Worm (Caenorhabditis elegans) whole organism, L2 larva: ENCODE data around the gene T22E5.6.

ENCODE experiments used
- C34F6.9 ChIP-seq: fragments of 150-350 bp; optimal IDR thresholded peaks from 2 replicates; lab custom pipeline; 2014; ENCODE audit warnings: missing biosample characterization, missing genetic modification characterization
- F13H6.1 ChIP-seq: sonication (generic microtip); optimal IDR thresholded peaks from 2 replicates; lab custom pipeline; 2016; ENCODE audit warnings: missing genetic modification characterization, missing compliant biosample characterization
- R02D3.7 ChIP-seq: fragments of 150-350 bp; optimal IDR thresholded peaks from 2 replicates; lab custom pipeline; 2014; ENCODE audit warnings: missing biosample characterization, missing genetic modification characterization
- aly-2 ChIP-seq: fragments of 150-350 bp; optimal IDR thresholded peaks from 2 replicates; lab custom pipeline; 2014; ENCODE audit warnings: missing biosample characterization, missing genetic modification characterization
- ama-1 ChIP-seq: fragments of 150-350 bp; optimal IDR thresholded peaks from 2 replicates; lab custom pipeline; 2018; ENCODE audit warnings: inconsistent platforms
- blmp-1 ChIP-seq: sonication (generic microtip); optimal IDR thresholded peaks from 2 replicates; lab custom pipeline; 2017; ENCODE audit warnings: missing genetic modification characterization, mild to moderate bottlenecking, missing compliant biosample characterization, antibody characterized with exemption, moderate library complexity; ENCODE audit not compliant: insufficient read depth
- ceh-16 ChIP-seq: fragments of 150-350 bp; optimal IDR thresholded peaks from 2 replicates; lab custom pipeline; 2014; ENCODE audit warnings: missing biosample characterization, missing genetic modification characterization
- ceh-82 ChIP-seq: fragments of 150-350 bp; optimal IDR thresholded peaks from 2 replicates; lab custom pipeline; 2014; ENCODE audit warnings: missing biosample characterization, missing genetic modification characterization
- crh-2 ChIP-seq: sonication (generic microtip); optimal IDR thresholded peaks from 2 replicates; lab custom pipeline; 2017; ENCODE audit warnings: missing biosample characterization, missing genetic modification characterization
- dmd-4 ChIP-seq: sonication (generic microtip); optimal IDR thresholded peaks from 2 replicates; lab custom pipeline; 2017; ENCODE audit warnings: missing biosample characterization, missing genetic modification characterization
- elt-1 ChIP-seq: fragments of 150-350 bp; optimal IDR thresholded peaks from 2 replicates; lab custom pipeline; 2014; ENCODE audit warnings: missing biosample characterization, missing genetic modification characterization
- fos-1 ChIP-seq: fragments of 150-350 bp; optimal IDR thresholded peaks from 2 replicates; lab custom pipeline; 2014; ENCODE audit warnings: missing biosample characterization, missing genetic modification characterization
- gmeb-1 ChIP-seq: fragments of 150-350 bp; optimal IDR thresholded peaks from 2 replicates; lab custom pipeline; 2014; ENCODE audit warnings: missing biosample characterization, missing genetic modification characterization
- lin-39 ChIP-seq: fragments of 150-350 bp; optimal IDR thresholded peaks from 2 replicates; lab custom pipeline; 2014; ENCODE audit warnings: missing biosample characterization, missing genetic modification reagents, missing genetic modification characterization
- lsy-2 ChIP-seq, 2 experiments: fragments of 150-350 bp in 1 of 2; sonication (generic microtip) in 1 of 2; optimal IDR thresholded peaks; 2 replicates each; lab custom pipeline; 2014 to 2017; ENCODE audit warnings: missing biosample characterization in 2 of 2, missing genetic modification characterization in 2 of 2
- mab-5 ChIP-seq: fragments of 150-350 bp; optimal IDR thresholded peaks from 2 replicates; lab custom pipeline; 2014; ENCODE audit warnings: missing biosample characterization, missing genetic modification characterization
- mbf-1 ChIP-seq: sonication (generic microtip); optimal IDR thresholded peaks from 2 replicates; lab custom pipeline; 2017; ENCODE audit warnings: missing biosample characterization, missing genetic modification characterization
- mdl-1 ChIP-seq, 2 experiments: fragments of 150-350 bp in 1 of 2; sonication (generic microtip) in 1 of 2; optimal IDR thresholded peaks; 2 replicates each; lab custom pipeline; 2017; ENCODE audit warnings: missing biosample characterization in 2 of 2, missing genetic modification characterization in 2 of 2
- nhr-11 ChIP-seq: fragments of 150-350 bp; optimal IDR thresholded peaks from 2 replicates; lab custom pipeline; 2014; ENCODE audit warnings: missing biosample characterization, missing genetic modification characterization
- nhr-12 ChIP-seq: fragments of 150-350 bp; optimal IDR thresholded peaks from 2 replicates; lab custom pipeline; 2014; ENCODE audit warnings: missing biosample characterization, missing genetic modification characterization
- nhr-129 ChIP-seq: fragments of 150-350 bp; optimal IDR thresholded peaks from 2 replicates; lab custom pipeline; 2014; ENCODE audit warnings: missing biosample characterization, missing genetic modification characterization
- nhr-23 ChIP-seq: fragments of 150-350 bp; optimal IDR thresholded peaks from 2 replicates; lab custom pipeline; 2014; ENCODE audit warnings: missing biosample characterization, missing genetic modification reagents, missing genetic modification characterization
- nhr-237 ChIP-seq: fragments of 150-350 bp; optimal IDR thresholded peaks from 2 replicates; lab custom pipeline; 2014; ENCODE audit warnings: missing biosample characterization, missing genetic modification characterization
- peb-1 ChIP-seq: fragments of 150-350 bp; optimal IDR thresholded peaks from 2 replicates; lab custom pipeline; 2014; ENCODE audit warnings: missing biosample characterization, missing genetic modification characterization
- skn-1 ChIP-seq: sonication (generic microtip); optimal IDR thresholded peaks from 2 replicates; lab custom pipeline; 2017; ENCODE audit warnings: missing biosample characterization, missing genetic modification characterization
- sma-9 ChIP-seq, 2 experiments: fragments of 150-350 bp in 1 of 2; sonication (generic microtip) in 1 of 2; optimal IDR thresholded peaks; 2 replicates each; lab custom pipeline; 2014 to 2016; ENCODE audit warnings: missing genetic modification characterization in 2 of 2, mild to moderate bottlenecking in 1 of 2, missing biosample characterization in 1 of 2, missing compliant biosample characterization in 1 of 2, missing genetic modification reagents in 1 of 2, moderate library complexity in 1 of 2
- snpc-4 ChIP-seq: fragments of 150-350 bp; optimal IDR thresholded peaks from 2 replicates; lab custom pipeline; 2014; ENCODE audit warnings: missing biosample characterization, missing genetic modification characterization
- unc-55 ChIP-seq: fragments of 150-350 bp; sonication (generic microtip); optimal IDR thresholded peaks from 3 replicates; lab custom pipeline; 2014; ENCODE audit warnings: missing biosample characterization, missing genetic modification reagents, missing genetic modification characterization
- unc-62 ChIP-seq: fragments of 150-350 bp; optimal IDR thresholded peaks from 2 replicates; lab custom pipeline; 2014; ENCODE audit warnings: missing biosample characterization, missing genetic modification reagents, missing genetic modification characterization
- zag-1 ChIP-seq: fragments of 150-350 bp; optimal IDR thresholded peaks from 2 replicates; lab custom pipeline; 2014; ENCODE audit warnings: missing biosample characterization, missing genetic modification characterization
- ztf-11 ChIP-seq: sonication (generic microtip); optimal IDR thresholded peaks from 2 replicates; lab custom pipeline; 2017; ENCODE audit warnings: missing biosample characterization, missing genetic modification characterization

The T22E5.6 gene

ce11 chrX:6416357-6417087 lies at the start of gene T22E5.6:
Gene T22E5.6, minus strand, starts transcription at chrX:6416407.
- TF ChIP-seq nhr-129 (tag; lab: Kevin White, UChicago) (peak; percentile 52), nhr-12 (tag; lab: Kevin White, UChicago) (no peak), blmp-1 (tag; lab: Kevin White, UChicago) (peak; percentile 5), C34F6.9 (tag; lab: Kevin White, UChicago) (no peak)
- TF ChIP-seq, all 48 proteins: peak for 2

- TF ChIP-seq ama-1 (lab: Kevin White, UChicago) (no peak), sma-9 (GFP tag; optimal IDR thresholded peaks at IDR 0.05; lab: Kevin White, UChicago) (peak; percentile 46), sma-9 (tag; optimal IDR thresholded peaks at IDR 0.05; lab: Kevin White, UChicago) (no peak), crh-2 (tag; lab: Kevin White, UChicago) (peak; percentile 31), ceh-82 (tag; lab: Kevin White, UChicago) (no peak), zag-1 (tag; lab: Kevin White, UChicago) (no peak), mdl-1 (tag; optimal IDR thresholded peaks at IDR 0.05; lab: Kevin White, UChicago) (no peak), C34F6.9 (tag; lab: Kevin White, UChicago) (no peak), dmd-4 (tag; lab: Kevin White, UChicago) (no peak), lin-39 (no peak), fos-1 (peak; percentile 71), lsy-2 (tag; optimal IDR thresholded peaks at IDR 0.05; lab: Kevin White, UChicago) (no peak), nhr-237 (tag; lab: Kevin White, UChicago) (no peak), mab-5 (tag; lab: Kevin White, UChicago) (no peak)
These were observed 46.8 kb upstream of the T22E5.6 start, which contains the start of gene C15B12.2 for ce11 chrX:6462995-6463462. Gene C15B12.2, plus strand, starts transcription at chrX:6463412.

- TF ChIP-seq R02D3.7 = no peak
- TF ChIP-seq sma-9 (GFP tag; optimal IDR thresholded peaks at IDR 0.05; lab: Kevin White, UChicago) = peak; percentile 34
- no peak for TF ChIP-seq sma-9 (tag; optimal IDR thresholded peaks at IDR 0.05; lab: Kevin White, UChicago)
- no peak for TF ChIP-seq mab-5 (tag; lab: Kevin White, UChicago)
- peak; percentile 55 for TF ChIP-seq fos-1
- no peak for TF ChIP-seq unc-55
- no peak for TF ChIP-seq C34F6.9 (tag; lab: Kevin White, UChicago)
These were observed 46.3 kb upstream of the T22E5.6 start for ce11 chrX:6462479-6462878.

- no peak for TF ChIP-seq blmp-1 (tag; lab: Kevin White, UChicago)
These were observed 45.5 kb upstream of the T22E5.6 start, which contains the start of gene K04E7.1 for ce11 chrX:6461729-6462128. Gene K04E7.1, plus strand, starts transcription at chrX:6462029.

ce11 chrX:6460123-6460522 lies 43.9 kb upstream of the T22E5.6 start:
- TF ChIP-seq F13H6.1 = no peak
- TF ChIP-seq crh-2 (tag; lab: Kevin White, UChicago) = peak; percentile 5
- TF ChIP-seq sma-9 (GFP tag; optimal IDR thresholded peaks at IDR 0.05; lab: Kevin White, UChicago) = no peak
- TF ChIP-seq sma-9 (tag; optimal IDR thresholded peaks at IDR 0.05; lab: Kevin White, UChicago) = no peak
- TF ChIP-seq aly-2 (tag; lab: Kevin White, UChicago) = no peak
- TF ChIP-seq ztf-11 (tag; lab: Kevin White, UChicago) = no peak
- no peak for TF ChIP-seq nhr-11
- TF ChIP-seq fos-1 = peak; percentile 44
- TF ChIP-seq nhr-23 = no peak
- TF ChIP-seq peb-1 = no peak
- no peak for TF ChIP-seq ceh-16
- no peak for TF ChIP-seq mbf-1
- TF ChIP-seq skn-1 = no peak
- TF ChIP-seq unc-62 (GFP tag; lab: Kevin White, UChicago) = no peak

- TF ChIP-seq fos-1 (peak; percentile 29), R02D3.7 (no peak)
These were observed 42.3 kb upstream of the T22E5.6 start for ce11 chrX:6458467-6458866.

ce11 chrX:6458001-6458400 lies 41.8 kb upstream of the T22E5.6 start:
- TF ChIP-seq elt-1 (tag; lab: Kevin White, UChicago) = no peak
- peak; percentile 9 for TF ChIP-seq sma-9 (GFP tag; optimal IDR thresholded peaks at IDR 0.05; lab: Kevin White, UChicago)
- TF ChIP-seq sma-9 (tag; optimal IDR thresholded peaks at IDR 0.05; lab: Kevin White, UChicago) = no peak
- no peak for TF ChIP-seq snpc-4 (tag; lab: Kevin White, UChicago)
- TF ChIP-seq gmeb-1 (tag; lab: Kevin White, UChicago) = peak; percentile 17
- TF ChIP-seq C34F6.9 (tag; lab: Kevin White, UChicago) = no peak
- TF ChIP-seq unc-62 (GFP tag; lab: Kevin White, UChicago) = no peak
